Worm (Caenorhabditis elegans): Measurements from ENCODE around the gene mlt-8.
"Not testable (repeated sequence)": the region's sequence is repeated elsewhere in the genome, so short reads cannot be mapped to it uniquely, and the experiment has no call there.

The mlt-8 gene

DNA sequence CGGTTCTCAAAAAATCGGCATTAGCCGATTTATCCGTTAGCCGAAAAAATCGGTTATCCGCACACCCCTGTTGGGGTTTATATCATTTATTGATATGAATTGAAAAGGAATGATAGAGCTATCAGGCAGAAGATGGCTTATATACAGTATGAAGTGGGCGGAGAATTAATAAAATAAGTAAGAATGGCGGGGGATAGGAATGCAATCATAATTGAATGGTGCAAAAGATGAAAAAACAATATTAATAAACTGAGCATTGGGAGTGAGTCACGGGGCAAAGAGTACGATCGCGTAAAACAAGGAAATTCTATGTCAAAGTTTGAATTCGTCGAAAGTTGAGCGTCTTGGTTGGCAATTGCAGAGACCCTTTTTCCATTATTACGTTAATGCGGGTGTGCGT, 35.1 kb downstream of the mlt-8 start, which contains the start of gene T27A1.2:
T27A1.2 (minus strand) TSS at position 101 of the 400 bp plus-strand sequence.
- no peak for TF ChIP-seq sox-2 (GFP tag; IDR thresholded peaks at IDR 0.05)
- no peak for TF ChIP-seq ceh-24 (tag; optimal IDR thresholded peaks at IDR 0.05)
- TF ChIP-seq ceh-45 (GFP tag; IDR thresholded peaks at IDR 0.05) = no peak
- no peak for TF ChIP-seq elt-2 (tag; optimal IDR thresholded peaks at IDR 0.05)

ce11 chrII:535226-535625, 36.7 kb downstream of the mlt-8 start, which contains the start of gene T27A1.3:
Gene T27A1.3, plus strand, starts transcription at chrII:535526.
- not testable (repeated sequence) for TF ChIP-seq fax-1, ceh-48, ref-2 (tag; optimal IDR thresholded peaks at IDR 0.05)

ce11 chrII:526375-526774, 45.5 kb downstream of the mlt-8 start, which contains the start of gene lgc-34:
Gene lgc-34, plus strand, starts transcription at chrII:526574.
- TF ChIP-seq ahr-1 (tag; optimal IDR thresholded peaks at IDR 0.05) (no peak), ceh-18 (tag; optimal IDR thresholded peaks at IDR 0.05) (peak; percentile 32)

DNA sequence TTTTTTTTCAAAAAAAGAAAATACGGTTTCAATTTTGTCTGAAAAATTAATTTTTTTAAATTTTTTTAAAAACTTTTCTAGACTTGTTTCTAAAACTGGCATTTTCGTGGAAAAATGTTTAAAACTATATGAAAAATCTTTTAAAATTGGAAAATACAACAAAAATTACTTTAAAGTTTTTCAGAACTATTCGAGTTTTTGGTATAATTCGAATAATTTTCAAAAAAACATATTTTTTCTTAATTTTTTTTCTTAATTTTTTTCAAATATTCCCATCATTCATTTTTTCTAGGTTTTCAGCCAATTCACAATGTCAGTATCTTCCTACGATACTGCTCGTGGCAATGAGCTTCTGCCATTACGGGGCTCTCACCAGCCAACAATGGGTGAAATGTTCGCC, 49.6 kb downstream of the mlt-8 start, which contains the start of gene slc-36.2:
slc-36.2 (plus strand) TSS at position 301 of the 400 bp plus-strand sequence.
- no peak for TF ChIP-seq nhr-232 (tag; optimal IDR thresholded peaks at IDR 0.05)

DNA sequence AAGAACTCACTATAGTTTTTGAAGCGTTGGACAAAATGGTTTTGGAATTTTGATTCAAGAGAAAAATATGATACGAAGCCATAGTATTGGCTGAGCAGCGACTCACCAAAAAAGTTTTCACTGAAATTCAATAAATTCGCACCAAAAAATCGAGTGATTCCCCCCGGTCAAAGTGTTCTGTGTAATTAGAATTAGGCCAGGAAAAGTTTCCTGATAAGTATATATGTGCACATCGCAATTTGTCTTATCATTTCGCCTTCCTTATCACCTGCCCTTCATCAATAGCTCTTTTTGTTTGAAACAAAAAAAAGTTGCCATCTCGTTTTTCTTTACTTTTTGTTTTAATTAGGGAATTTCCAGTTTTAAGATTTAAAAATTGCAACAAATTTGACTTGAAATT, 50.2 kb downstream of the mlt-8 start:
- TF ChIP-seq F13H6.1 (tag; optimal IDR thresholded peaks at IDR 0.05) (no peak), elt-2 (tag; optimal IDR thresholded peaks at IDR 0.05) (peak; percentile 90)

Data from whole organism, late embryonic.